Worm (Caenorhabditis elegans): ENCODE measurements around the gene swt-1.
A peak's percentile ranks its signal among the peaks of the same experiment; 100 is the strongest.

Gene swt-1

DNA sequence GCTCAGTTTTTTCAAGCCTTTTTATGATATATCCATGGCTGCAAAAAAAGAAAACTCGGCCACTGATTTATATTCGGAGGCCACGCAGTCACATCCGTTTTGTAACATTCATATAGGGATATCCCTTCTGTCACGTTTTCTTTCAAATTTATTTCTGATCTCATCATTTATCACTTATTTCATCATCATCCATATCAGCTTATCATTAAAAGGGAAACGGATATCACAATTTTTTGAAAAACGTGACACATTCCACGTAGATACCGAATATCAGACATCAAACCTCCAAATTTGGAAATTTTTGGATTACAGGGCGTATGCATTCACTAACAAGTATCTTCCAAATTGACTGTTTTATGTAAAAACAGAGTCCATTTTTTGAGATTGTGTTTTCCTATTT, 4.6 kb upstream of the swt-1 start:
- TF ChIP-seq elt-3 (tag; optimal IDR thresholded peaks at IDR 0.05) (peak; percentile 3), ceh-43 (GFP tag; optimal IDR thresholded peaks at IDR 0.05) (no peak)

DNA sequence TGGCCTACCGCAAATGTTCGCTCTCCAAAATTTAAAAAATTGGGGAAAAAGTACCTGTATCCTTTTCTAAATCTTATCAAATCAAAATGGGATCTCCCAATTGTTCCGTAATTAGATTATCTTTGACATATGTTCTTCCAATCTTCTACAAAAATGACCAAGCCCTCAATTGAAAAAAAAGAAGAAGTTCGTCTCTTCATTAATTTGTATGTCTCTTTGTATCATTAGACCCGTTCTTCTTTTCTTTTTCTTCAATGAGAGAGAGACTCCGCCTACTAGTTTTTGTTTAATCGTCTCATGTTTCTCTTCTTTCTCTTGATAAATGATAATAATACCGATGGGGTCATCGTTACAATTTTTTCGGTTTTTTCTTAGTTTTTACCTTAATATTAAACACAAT, 4.0 kb upstream of the swt-1 start:
- TF ChIP-seq hlh-1 (tag; optimal IDR thresholded peaks at IDR 0.05): no peak
- no peak for TF ChIP-seq sptf-1 (tag; optimal IDR thresholded peaks at IDR 0.05)
- TF ChIP-seq ces-1 (GFP tag; optimal IDR thresholded peaks at IDR 0.05): no peak
- TF ChIP-seq ceh-43 (GFP tag; optimal IDR thresholded peaks at IDR 0.05): no peak
- TF ChIP-seq ztf-11 (tag; optimal IDR thresholded peaks at IDR 0.05): no peak
- TF ChIP-seq elt-3 (tag; optimal IDR thresholded peaks at IDR 0.05): no peak
- TF ChIP-seq tbx-8 (GFP tag; optimal IDR thresholded peaks at IDR 0.05): no peak
- TF ChIP-seq nhr-237 (tag; optimal IDR thresholded peaks at IDR 0.05): no peak
- TF ChIP-seq elt-1 (tag; optimal IDR thresholded peaks at IDR 0.05; ENCODE audit: borderline replicate concordance, insufficient read depth): no peak
- no peak for TF ChIP-seq zip-8 (tag; optimal IDR thresholded peaks at IDR 0.05)
- TF ChIP-seq mls-2 (tag; optimal IDR thresholded peaks at IDR 0.05): no peak
- TF ChIP-seq ceh-83 (GFP tag; optimal IDR thresholded peaks at IDR 0.05): no peak
- no peak for TF ChIP-seq unc-62 (GFP tag; optimal IDR thresholded peaks at IDR 0.05)
- no peak for TF ChIP-seq flh-1 (GFP tag; optimal IDR thresholded peaks at IDR 0.05)
- no peak for TF ChIP-seq nhr-76 (tag; optimal IDR thresholded peaks at IDR 0.05)

DNA sequence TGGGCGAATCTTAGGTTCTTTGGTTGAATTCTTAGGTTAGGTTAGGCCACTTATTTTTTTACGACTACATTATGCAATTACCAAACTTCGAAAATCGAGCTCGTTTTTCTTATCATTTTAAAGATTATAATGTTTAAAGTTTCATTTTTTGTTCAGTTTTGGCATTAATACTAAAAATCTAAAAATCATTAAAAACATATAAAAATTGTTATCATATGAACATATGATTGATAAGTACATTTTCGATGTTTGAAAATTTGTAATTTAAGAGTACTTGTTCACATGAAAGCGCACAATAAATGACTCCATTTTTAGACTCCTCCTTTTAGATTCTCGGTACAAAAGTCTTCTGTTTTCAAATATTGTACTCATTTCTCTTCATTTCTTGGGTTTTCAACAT, 2.2 kb upstream of the swt-1 start:
- TF ChIP-seq ham-2 (GFP tag; optimal IDR thresholded peaks at IDR 0.05): no peak
- no peak for TF ChIP-seq mep-1 (tag; optimal IDR thresholded peaks at IDR 0.05)
- no peak for TF ChIP-seq unc-120 (tag; optimal IDR thresholded peaks at IDR 0.05; ENCODE audit: poor library complexity, severe bottlenecking)
- TF ChIP-seq nhr-2 (tag; optimal IDR thresholded peaks at IDR 0.05): no peak
- no peak for TF ChIP-seq ceh-43 (GFP tag; optimal IDR thresholded peaks at IDR 0.05)
- no peak for TF ChIP-seq elt-1 (tag; optimal IDR thresholded peaks at IDR 0.05; ENCODE audit: borderline replicate concordance, insufficient read depth)
- no peak for TF ChIP-seq sem-2 (GFP tag; optimal IDR thresholded peaks at IDR 0.05)
- TF ChIP-seq nhr-28 (tag; optimal IDR thresholded peaks at IDR 0.05): no peak
- no peak for TF ChIP-seq ceh-83 (GFP tag; optimal IDR thresholded peaks at IDR 0.05)
- TF ChIP-seq mls-2 (tag; optimal IDR thresholded peaks at IDR 0.05): no peak
- TF ChIP-seq lin-13 (tag; optimal IDR thresholded peaks at IDR 0.05): no peak

DNA sequence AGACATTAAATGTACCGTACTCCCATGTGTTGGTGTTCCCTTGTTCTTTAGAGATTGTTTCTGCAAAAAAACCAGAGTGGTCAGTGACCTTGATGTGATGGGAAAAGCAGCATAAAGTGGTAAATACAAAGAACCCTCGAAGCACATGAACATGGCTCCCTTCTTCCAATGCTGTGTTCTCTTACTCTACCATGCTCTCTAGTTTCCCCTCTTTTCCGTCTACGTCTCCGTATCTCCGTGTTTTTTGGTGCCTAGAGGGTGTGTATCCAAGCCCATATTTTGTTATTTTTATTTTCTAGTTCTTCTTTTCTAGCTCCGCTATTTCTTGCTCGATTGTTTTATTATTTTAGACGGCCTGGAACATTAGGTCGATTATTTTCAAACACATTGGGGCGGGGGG, 733 bp upstream of the swt-1 start:
- no peak for TF ChIP-seq nhr-76 (tag; optimal IDR thresholded peaks at IDR 0.05)

DNA sequence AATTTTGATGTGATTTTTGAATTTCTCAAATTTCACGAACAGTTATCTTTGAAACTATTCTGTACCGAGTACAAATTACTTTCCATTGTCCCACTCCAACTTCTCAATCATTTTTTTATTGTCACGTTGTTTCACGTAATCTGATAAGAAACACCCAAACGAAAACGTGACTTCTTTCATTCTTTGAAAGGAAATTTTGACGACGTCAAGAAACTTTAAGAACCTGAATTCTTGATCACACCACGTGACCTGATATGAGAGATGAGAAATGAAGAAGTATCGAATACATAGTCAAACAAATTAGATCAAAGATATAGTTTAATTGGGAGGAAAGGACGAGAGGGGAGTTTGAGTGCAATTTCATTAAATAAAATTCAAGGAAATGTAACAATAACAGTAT, 2.2 kb downstream of the swt-1 start:
- TF ChIP-seq nhr-28 (tag; optimal IDR thresholded peaks at IDR 0.05): no peak
- TF ChIP-seq ceh-39 (tag; optimal IDR thresholded peaks at IDR 0.05): no peak
- TF ChIP-seq M03D4.4 (tag; optimal IDR thresholded peaks at IDR 0.05): no peak
- TF ChIP-seq lsy-2 (tag; optimal IDR thresholded peaks at IDR 0.05): no peak
- TF ChIP-seq unc-62 (GFP tag; optimal IDR thresholded peaks at IDR 0.05): no peak
- no peak for TF ChIP-seq tbx-8 (GFP tag; optimal IDR thresholded peaks at IDR 0.05)
- no peak for TF ChIP-seq zip-8 (tag; optimal IDR thresholded peaks at IDR 0.05)
- TF ChIP-seq unc-120 (tag; optimal IDR thresholded peaks at IDR 0.05; ENCODE audit: poor library complexity, severe bottlenecking): no peak
- no peak for TF ChIP-seq bed-3 (GFP tag; optimal IDR thresholded peaks at IDR 0.05)
- TF ChIP-seq lin-32 (GFP tag; optimal IDR thresholded peaks at IDR 0.05): no peak
- TF ChIP-seq drap-1 (GFP tag; optimal IDR thresholded peaks at IDR 0.05): no peak
- TF ChIP-seq mep-1 (tag; optimal IDR thresholded peaks at IDR 0.05): no peak
- TF ChIP-seq cnd-1 (tag; optimal IDR thresholded peaks at IDR 0.05): no peak
- TF ChIP-seq mab-5 (tag; optimal IDR thresholded peaks at IDR 0.05): no peak

DNA sequence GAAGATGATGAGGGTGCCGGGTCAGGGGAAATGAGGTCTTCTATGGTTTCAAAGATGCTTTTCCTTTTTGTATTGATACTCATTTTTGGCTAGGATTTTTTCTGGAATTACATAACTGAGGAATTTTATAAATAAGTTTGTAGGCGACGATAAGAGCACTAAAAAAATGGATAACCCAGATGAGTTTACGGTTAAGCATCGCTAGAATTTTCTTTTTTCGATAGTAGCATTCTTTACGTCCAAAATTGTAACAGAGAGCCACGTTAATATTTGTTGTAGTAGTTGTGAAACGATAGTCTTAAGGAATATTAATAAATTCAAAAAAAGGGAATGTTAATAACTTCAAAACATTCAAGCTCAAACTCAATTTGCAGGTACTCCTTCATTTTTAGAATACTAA, 6.3 kb downstream of the swt-1 start, which contains the start of gene snai-1:
Gene snai-1, minus strand, starts transcription at position 101 of the 400 bp plus-strand sequence.
- TF ChIP-seq elt-3 (tag; optimal IDR thresholded peaks at IDR 0.05) (no peak), mab-5 (tag; optimal IDR thresholded peaks at IDR 0.05) (no peak), blmp-1 (tag; optimal IDR thresholded peaks at IDR 0.05) (no peak), unc-62 (GFP tag; optimal IDR thresholded peaks at IDR 0.05) (no peak), ces-1 (GFP tag; optimal IDR thresholded peaks at IDR 0.05) (no peak), M03D4.4 (tag; optimal IDR thresholded peaks at IDR 0.05) (no peak), ham-2 (GFP tag; optimal IDR thresholded peaks at IDR 0.05) (no peak), nhr-76 (tag; optimal IDR thresholded peaks at IDR 0.05) (no peak), ceh-83 (GFP tag; optimal IDR thresholded peaks at IDR 0.05) (no peak), flh-1 (GFP tag; optimal IDR thresholded peaks at IDR 0.05) (no peak), nhr-2 (tag; optimal IDR thresholded peaks at IDR 0.05) (no peak), ceh-39 (tag; optimal IDR thresholded peaks at IDR 0.05) (no peak)
